Worm (Caenorhabditis elegans) whole organism, L3 larva: Measurements from ENCODE around the gene top-3.

Experiments
- R02D3.7 ChIP-seq: fragments of 150-350 bp; optimal IDR thresholded peaks from 2 replicates; lab custom pipeline; 2014; ENCODE audit warnings: missing biosample characterization, missing genetic modification characterization
- ZK546.5 ChIP-seq: sonication (generic microtip); optimal IDR thresholded peaks from 2 replicates; lab custom pipeline; 2017; ENCODE audit warnings: missing biosample characterization, missing genetic modification characterization
- aly-2 ChIP-seq: fragments of 150-350 bp; optimal IDR thresholded peaks from 2 replicates; lab custom pipeline; 2014; ENCODE audit warnings: missing biosample characterization, missing genetic modification characterization
- ama-1 ChIP-seq: fragments of 150-350 bp; optimal IDR thresholded peaks from 2 replicates; lab custom pipeline; 2018
- ceh-16 ChIP-seq: sonication (generic microtip); optimal IDR thresholded peaks from 2 replicates; lab custom pipeline; 2017; ENCODE audit warnings: missing biosample characterization, missing genetic modification characterization
- ceh-28 ChIP-seq: fragments of 150-350 bp; optimal IDR thresholded peaks from 2 replicates; lab custom pipeline; 2014; ENCODE audit warnings: missing biosample characterization, missing genetic modification reagents, missing genetic modification characterization
- ceh-82 ChIP-seq: fragments of 150-350 bp; optimal IDR thresholded peaks from 2 replicates; lab custom pipeline; 2014; ENCODE audit warnings: missing biosample characterization, missing genetic modification characterization
- ceh-9 ChIP-seq: sonication (generic microtip); optimal IDR thresholded peaks from 2 replicates; lab custom pipeline; 2018; ENCODE audit warnings: missing biosample characterization, missing genetic modification characterization
- daf-12 ChIP-seq: fragments of 150-350 bp; optimal IDR thresholded peaks from 2 replicates; lab custom pipeline; 2014; ENCODE audit warnings: missing biosample characterization, missing genetic modification reagents, missing genetic modification characterization
- egl-27 ChIP-seq: sonication (generic microtip); optimal IDR thresholded peaks from 4 replicates; lab custom pipeline; 2017; ENCODE audit warnings: missing biosample characterization, missing genetic modification reagents, missing genetic modification characterization
- egl-5 ChIP-seq: fragments of 150-350 bp; optimal IDR thresholded peaks from 2 replicates; lab custom pipeline; 2017; ENCODE audit warnings: missing biosample characterization, missing genetic modification reagents, missing genetic modification characterization, inconsistent platforms
- elt-1 ChIP-seq: fragments of 150-350 bp; optimal IDR thresholded peaks from 2 replicates; lab custom pipeline; 2014; ENCODE audit warnings: missing biosample characterization, missing genetic modification characterization
- elt-2 ChIP-seq: sonication (generic microtip); optimal IDR thresholded peaks from 2 replicates; lab custom pipeline; 2016; ENCODE audit warnings: missing genetic modification reagents, mild to moderate bottlenecking, missing genetic modification characterization, missing compliant biosample characterization
- elt-3 ChIP-seq, 3 experiments: fragments of 150-350 bp in 1 of 3; sonication (generic microtip) in 2 of 3; optimal IDR thresholded peaks; 2 replicates in 2 of 3; 4 replicates in 1 of 3; lab custom pipeline; 2014 to 2017; ENCODE audit warnings: missing biosample characterization in 3 of 3, missing genetic modification characterization in 3 of 3
- eor-1 ChIP-seq, 2 experiments: fragments of 150-350 bp; optimal IDR thresholded peaks; 2 replicates each; lab custom pipeline; 2014 to 2018; ENCODE audit warnings: missing biosample characterization in 2 of 2, missing genetic modification characterization in 2 of 2
- fkh-10 ChIP-seq: sonication (generic microtip); optimal IDR thresholded peaks from 2 replicates; lab custom pipeline; 2017; ENCODE audit warnings: missing biosample characterization, missing genetic modification reagents, missing genetic modification characterization
- fkh-2 ChIP-seq: fragments of 150-350 bp; optimal IDR thresholded peaks from 2 replicates; lab custom pipeline; 2014; ENCODE audit warnings: missing biosample characterization, missing genetic modification reagents, missing genetic modification characterization
- fos-1 ChIP-seq: fragments of 150-350 bp; optimal IDR thresholded peaks from 2 replicates; lab custom pipeline; 2014; ENCODE audit warnings: missing biosample characterization, missing genetic modification characterization
- hmg-11 ChIP-seq: sonication (generic microtip); optimal IDR thresholded peaks from 2 replicates; lab custom pipeline; 2016; ENCODE audit warnings: missing genetic modification characterization, missing compliant biosample characterization
- jun-1 ChIP-seq: fragments of 150-350 bp; optimal IDR thresholded peaks from 2 replicates; lab custom pipeline; 2014; ENCODE audit warnings: missing biosample characterization, missing genetic modification reagents, missing genetic modification characterization
- lin-15B ChIP-seq: fragments of 150-350 bp; optimal IDR thresholded peaks from 2 replicates; lab custom pipeline; 2014; ENCODE audit warnings: missing biosample characterization, missing genetic modification characterization
- lin-39 ChIP-seq: fragments of 150-350 bp; optimal IDR thresholded peaks from 2 replicates; lab custom pipeline; 2018; ENCODE audit warnings: missing biosample characterization, missing genetic modification reagents, missing genetic modification characterization
- lsy-12 ChIP-seq: sonication (generic microtip); optimal IDR thresholded peaks from 2 replicates; lab custom pipeline; 2016; ENCODE audit warnings: mild to moderate bottlenecking, missing genetic modification characterization, missing compliant biosample characterization
- mdl-1 ChIP-seq: fragments of 150-350 bp; optimal IDR thresholded peaks from 2 replicates; lab custom pipeline; 2014; ENCODE audit warnings: missing biosample characterization, missing genetic modification characterization
- mml-1 ChIP-seq: fragments of 150-350 bp; sonication (generic microtip); optimal IDR thresholded peaks from 3 replicates; lab custom pipeline; 2014; ENCODE audit warnings: missing biosample characterization, missing genetic modification characterization
- nfya-1 ChIP-seq: sonication (generic microtip); optimal IDR thresholded peaks from 2 replicates; lab custom pipeline; 2017; ENCODE audit warnings: missing genetic modification characterization, mild to moderate bottlenecking, missing compliant biosample characterization, antibody characterized with exemption, moderate library complexity; ENCODE audit not compliant: insufficient read depth
- nhr-11 ChIP-seq: fragments of 150-350 bp; optimal IDR thresholded peaks from 2 replicates; lab custom pipeline; 2014; ENCODE audit warnings: missing biosample characterization, missing genetic modification characterization
- nhr-12 ChIP-seq: fragments of 150-350 bp; optimal IDR thresholded peaks from 2 replicates; lab custom pipeline; 2014; ENCODE audit warnings: missing biosample characterization, missing genetic modification characterization
- nhr-23 ChIP-seq: fragments of 150-350 bp; optimal IDR thresholded peaks from 2 replicates; lab custom pipeline; 2014; ENCODE audit warnings: missing biosample characterization, missing genetic modification reagents, missing genetic modification characterization
- nhr-237 ChIP-seq: fragments of 150-350 bp; optimal IDR thresholded peaks from 2 replicates; lab custom pipeline; 2014; ENCODE audit warnings: missing biosample characterization, missing genetic modification characterization
- nhr-25 ChIP-seq: sonication (generic microtip); optimal IDR thresholded peaks from 2 replicates; lab custom pipeline; 2017; ENCODE audit warnings: missing biosample characterization, missing genetic modification characterization
- nhr-28 ChIP-seq: fragments of 150-350 bp; optimal IDR thresholded peaks from 2 replicates; lab custom pipeline; 2014; ENCODE audit warnings: missing biosample characterization, missing genetic modification characterization
- nhr-43 ChIP-seq: sonication (generic microtip); optimal IDR thresholded peaks from 2 replicates; lab custom pipeline; 2016; ENCODE audit warnings: mild to moderate bottlenecking, missing genetic modification characterization, missing compliant biosample characterization; ENCODE audit not compliant: poor library complexity, severe bottlenecking
- nhr-67 ChIP-seq: fragments of 150-350 bp; optimal IDR thresholded peaks from 2 replicates; lab custom pipeline; 2014; ENCODE audit warnings: missing biosample characterization, missing genetic modification characterization
- nhr-76 ChIP-seq: fragments of 150-350 bp; sonication (generic microtip); optimal IDR thresholded peaks from 5 replicates; lab custom pipeline; 2014; ENCODE audit warnings: missing biosample characterization, missing genetic modification characterization
- nhr-77 ChIP-seq: fragments of 150-350 bp; optimal IDR thresholded peaks from 2 replicates; lab custom pipeline; 2014; ENCODE audit warnings: missing biosample characterization, missing genetic modification characterization
- pqm-1 ChIP-seq: fragments of 150-350 bp; optimal IDR thresholded peaks from 2 replicates; lab custom pipeline; 2017; ENCODE audit warnings: missing biosample characterization, missing genetic modification characterization, inconsistent platforms
- sea-2 ChIP-seq: fragments of 150-350 bp; sonication (generic microtip); optimal IDR thresholded peaks from 4 replicates; lab custom pipeline; 2014; ENCODE audit warnings: missing biosample characterization, missing genetic modification reagents, missing genetic modification characterization
- skn-1 ChIP-seq: fragments of 150-350 bp; optimal IDR thresholded peaks from 2 replicates; lab custom pipeline; 2014; ENCODE audit warnings: missing biosample characterization, missing genetic modification characterization
- snpc-4 ChIP-seq: fragments of 150-350 bp; optimal IDR thresholded peaks from 2 replicates; lab custom pipeline; 2014; ENCODE audit warnings: missing biosample characterization, missing genetic modification characterization
- tbx-2 ChIP-seq: sonication (generic microtip); optimal IDR thresholded peaks from 2 replicates; lab custom pipeline; 2016; ENCODE audit warnings: mild to moderate bottlenecking, missing genetic modification characterization, missing compliant biosample characterization
- unc-39 ChIP-seq: sonication (generic microtip); optimal IDR thresholded peaks from 4 replicates; lab custom pipeline; 2017; ENCODE audit warnings: missing biosample characterization, missing genetic modification characterization
- unc-62 ChIP-seq: fragments of 150-350 bp; sonication (generic microtip); optimal IDR thresholded peaks from 4 replicates; lab custom pipeline; 2014; ENCODE audit warnings: missing biosample characterization, missing genetic modification reagents, missing genetic modification characterization
- zag-1 ChIP-seq: fragments of 150-350 bp; optimal IDR thresholded peaks from 2 replicates; lab custom pipeline; 2014; ENCODE audit warnings: missing biosample characterization, missing genetic modification characterization
- ztf-11 ChIP-seq: fragments of 150-350 bp; optimal IDR thresholded peaks from 2 replicates; lab custom pipeline; 2014; ENCODE audit warnings: missing biosample characterization, missing genetic modification characterization
- ztf-4 ChIP-seq: fragments of 150-350 bp; optimal IDR thresholded peaks from 2 replicates; lab custom pipeline; 2014; ENCODE audit warnings: missing biosample characterization, missing genetic modification characterization

The top-3 gene

DNA sequence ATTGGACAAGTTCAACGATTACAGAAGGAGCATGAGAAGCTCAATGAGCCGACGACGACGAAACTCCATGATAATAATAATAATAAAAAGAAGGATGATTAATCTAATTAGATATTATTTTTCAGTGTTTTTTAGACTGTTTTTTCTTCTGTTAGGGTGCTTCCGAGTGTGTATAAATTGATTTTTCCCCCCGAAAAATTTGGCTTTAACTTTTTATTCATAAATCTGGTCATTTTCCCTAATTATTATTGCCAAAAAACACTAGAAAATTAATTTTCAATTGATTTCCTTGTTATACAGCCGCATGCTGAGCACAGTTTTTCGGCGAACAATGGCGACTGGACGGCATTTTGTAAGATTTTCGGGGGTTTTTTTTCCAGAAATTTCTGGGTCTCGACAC, 36.4 kb downstream of the top-3 start, which contains the start of gene nft-1:
Gene nft-1, plus strand, starts transcription at position 301 of the 400 bp plus-strand sequence.
- TF ChIP-seq nhr-12 (tag; lab: Kevin White, UChicago) = no peak
- TF ChIP-seq hmg-11 (tag; lab: Kevin White, UChicago) = no peak
- TF ChIP-seq ceh-16 = no peak
- no peak for TF ChIP-seq zag-1 (tag; lab: Kevin White, UChicago)
- TF ChIP-seq tbx-2 (tag; lab: Kevin White, UChicago) = no peak
- no peak for TF ChIP-seq unc-39 (tag; lab: Kevin White, UChicago)
- TF ChIP-seq egl-5 (tag; lab: Kevin White, UChicago) = no peak
- no peak for TF ChIP-seq ceh-9 (tag; lab: Kevin White, UChicago)
- TF ChIP-seq snpc-4 (tag; lab: Kevin White, UChicago) = no peak
- TF ChIP-seq fkh-10 (GFP tag; lab: Kevin White, UChicago) = no peak
- TF ChIP-seq fkh-2 (tag; lab: Kevin White, UChicago) = no peak

DNA sequence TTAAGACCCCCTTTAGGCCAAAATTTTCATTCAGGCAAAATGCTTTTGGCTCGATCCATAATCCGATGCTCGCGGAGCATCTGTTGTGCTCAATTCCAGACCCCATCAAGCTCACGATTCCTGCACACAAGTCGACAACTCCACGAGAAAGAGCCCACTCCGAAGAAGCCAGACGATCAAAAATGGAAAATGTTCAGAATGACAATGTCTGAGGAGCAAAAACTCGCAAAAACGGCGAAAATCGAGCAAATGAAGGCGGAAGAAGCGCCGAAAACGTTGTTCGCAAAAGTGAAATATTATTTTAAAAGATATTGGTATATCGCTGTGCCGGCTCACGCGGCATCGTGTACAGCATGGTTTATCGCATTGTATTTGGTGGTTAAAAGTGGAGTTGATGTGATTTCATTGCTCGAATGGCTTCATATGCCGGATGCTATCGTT, 38.3 kb downstream of the top-3 start, which contains the start of gene Y56A3A.22:
Gene Y56A3A.22, plus strand, starts transcription at position 35 of the 441 bp plus-strand sequence.
- TF ChIP-seq ama-1 (peak; percentile 92), aly-2 (tag; lab: Kevin White, UChicago) (no peak), lsy-12 (tag; lab: Kevin White, UChicago) (peak; percentile 57), nfya-1 (tag; lab: Kevin White, UChicago) (peak; percentile 36), nhr-25 (tag; lab: Kevin White, UChicago) (no peak), elt-2 (tag; lab: Kevin White, UChicago) (peak; percentile 21), elt-3 (tag; optimal IDR thresholded peaks at IDR 0.05; lab: Kevin White, UChicago) (peak in 1 of 3 experiments; percentile 25), zag-1 (tag; lab: Kevin White, UChicago) (no peak), nhr-43 (tag; lab: Kevin White, UChicago) (peak; percentile 33)

DNA sequence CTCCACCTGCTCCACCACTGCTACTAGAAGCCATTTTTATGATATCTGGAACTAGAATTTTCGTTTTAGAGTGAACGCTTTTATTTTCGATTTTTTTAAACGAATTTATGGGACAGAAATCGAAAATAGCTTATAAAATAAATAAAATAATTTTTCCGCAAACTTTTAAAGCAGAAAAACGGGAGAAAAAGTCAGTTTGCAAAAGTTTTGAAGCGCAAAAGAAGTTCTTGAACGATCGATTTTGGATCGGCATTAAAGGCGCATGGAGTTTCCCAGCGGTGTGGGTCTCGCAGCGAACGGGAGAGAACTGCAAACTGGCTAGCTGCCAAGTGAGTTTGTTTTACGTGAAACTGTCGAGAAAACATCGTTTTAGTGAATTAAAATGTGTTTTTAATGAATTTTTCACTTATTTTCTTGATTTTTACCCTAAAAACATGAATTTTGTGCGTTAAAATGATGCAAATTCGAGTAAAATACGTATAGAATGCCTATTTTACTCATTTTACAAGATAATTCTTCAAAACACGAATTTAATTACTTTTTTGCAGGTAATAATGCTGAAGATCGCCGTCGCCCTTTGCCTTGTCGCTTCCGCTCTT, 39.7 kb downstream of the top-3 start, which contains the start of the genes ccf-1 and trap-4:
Gene ccf-1, minus strand, starts transcription at position 51 of the 599 bp plus-strand sequence.
Gene trap-4, plus strand, starts transcription at position 549 of the 599 bp plus-strand sequence.
- TF ChIP-seq unc-39 (tag; lab: Kevin White, UChicago) (no peak), ceh-16 (no peak), lin-39 (peak; percentile 35), ceh-9 (tag; lab: Kevin White, UChicago) (no peak), egl-27 (tag; lab: Kevin White, UChicago) (no peak), nfya-1 (tag; lab: Kevin White, UChicago) (peak; percentile 89), fkh-10 (GFP tag; lab: Kevin White, UChicago) (no peak), aly-2 (tag; lab: Kevin White, UChicago) (no peak), hmg-11 (tag; lab: Kevin White, UChicago) (peak; percentile 22), nhr-23 (tag; lab: Kevin White, UChicago) (peak; percentile 61), eor-1 (tag; optimal IDR thresholded peaks at IDR 0.05; lab: Kevin White, UChicago) (no peak), elt-1 (no peak), sea-2 (GFP tag; lab: Kevin White, UChicago) (no peak), nhr-77 (tag; lab: Kevin White, UChicago) (no peak), egl-5 (tag; lab: Kevin White, UChicago) (no peak), R02D3.7 (tag; lab: Kevin White, UChicago) (peak; percentile 1), ceh-82 (tag; lab: Kevin White, UChicago) (no peak), unc-62 (GFP tag; lab: Kevin White, UChicago) (no peak), nhr-11 (no peak), fkh-2 (tag; lab: Kevin White, UChicago) (no peak), mdl-1 (tag; lab: Kevin White, UChicago) (no peak), lsy-12 (tag; lab: Kevin White, UChicago) (no peak), jun-1 (tag; lab: Kevin White, UChicago) (no peak), mml-1 (tag; lab: Kevin White, UChicago) (no peak), fos-1 (tag; lab: Kevin White, UChicago) (no peak), ZK546.5 (tag; lab: Kevin White, UChicago) (no peak), lin-15B (tag; lab: Kevin White, UChicago) (peak; percentile 76), zag-1 (tag; lab: Kevin White, UChicago) (no peak), nhr-28 (tag; lab: Kevin White, UChicago) (no peak), nhr-43 (tag; lab: Kevin White, UChicago) (no peak), ztf-4 (tag; lab: Kevin White, UChicago) (no peak), ceh-28 (peak; percentile 66), nhr-12 (tag; lab: Kevin White, UChicago) (no peak), nhr-67 (tag; lab: Kevin White, UChicago) (no peak), pqm-1 (tag; lab: Kevin White, UChicago) (peak; percentile 14), nhr-25 (tag; lab: Kevin White, UChicago) (peak; percentile 66), nhr-76 (tag; lab: Kevin White, UChicago) (no peak), nhr-237 (tag; lab: Kevin White, UChicago) (no peak), ztf-11 (tag; lab: Kevin White, UChicago) (no peak), skn-1 (tag; lab: Kevin White, UChicago) (no peak), tbx-2 (tag; lab: Kevin White, UChicago) (no peak), snpc-4 (tag; lab: Kevin White, UChicago) (peak; percentile 54), daf-12 (tag; lab: Kevin White, UChicago) (no peak)
